Fruit fly (Drosophila melanogaster): ENCODE data around the gene CG8369.

- TF ChIP-seq Myc (optimal IDR thresholded peaks at IDR 0.05) (no peak), h (optimal IDR thresholded peaks at IDR 0.05) (no peak), ttk (optimal IDR thresholded peaks at IDR 0.05) (no peak), Sin3A (optimal IDR thresholded peaks at IDR 0.05) (no peak), psq (optimal IDR thresholded peaks at IDR 0.05) (no peak)
Observed at dm6 chr3R:8844955-8845354, 23.1 kb downstream of the CG8369 start.

All from Kc167 (cell line).